Worm (Caenorhabditis elegans) whole organism, mixed stage, embryonic: ENCODE data around the gene efn-2.

ENCODE experiments used
- blmp-1 ChIP-seq: fragments of 150-350 bp; optimal IDR thresholded peaks from 2 replicates; lab custom pipeline; 2014; ENCODE audit warnings: missing biosample characterization, missing genetic modification characterization
- ces-1 ChIP-seq: fragments of 150-350 bp; optimal IDR thresholded peaks from 2 replicates; lab custom pipeline; 2014; ENCODE audit warnings: missing biosample characterization, missing genetic modification reagents, missing genetic modification characterization
- drap-1 ChIP-seq: fragments of 200-800 bp; sonication (Bioruptor generic); optimal IDR thresholded peaks from 3 replicates; lab custom pipeline; 2018; ENCODE audit warnings: mild to moderate bottlenecking, missing genetic modification characterization, missing compliant biosample characterization
- flh-1 ChIP-seq: fragments of 200-800 bp; sonication (Bioruptor generic); optimal IDR thresholded peaks from 2 replicates; lab custom pipeline; 2018; ENCODE audit warnings: mild to moderate bottlenecking, missing genetic modification characterization, moderate library complexity, missing compliant biosample characterization
- lin-13 ChIP-seq: fragments of 150-350 bp; optimal IDR thresholded peaks from 2 replicates; lab custom pipeline; 2014; ENCODE audit warnings: missing biosample characterization, missing genetic modification characterization
- mep-1 ChIP-seq: fragments of 150-350 bp; optimal IDR thresholded peaks from 2 replicates; lab custom pipeline; 2017; ENCODE audit warnings: missing biosample characterization, missing genetic modification reagents, missing genetic modification characterization, inconsistent platforms
- unc-39 ChIP-seq: fragments of 150-350 bp; optimal IDR thresholded peaks from 2 replicates; lab custom pipeline; 2014; ENCODE audit warnings: missing biosample characterization, missing genetic modification characterization
- unc-62 ChIP-seq: fragments of 150-350 bp; optimal IDR thresholded peaks from 2 replicates; lab custom pipeline; 2014; ENCODE audit warnings: missing biosample characterization, missing genetic modification reagents, missing genetic modification characterization

DNA sequence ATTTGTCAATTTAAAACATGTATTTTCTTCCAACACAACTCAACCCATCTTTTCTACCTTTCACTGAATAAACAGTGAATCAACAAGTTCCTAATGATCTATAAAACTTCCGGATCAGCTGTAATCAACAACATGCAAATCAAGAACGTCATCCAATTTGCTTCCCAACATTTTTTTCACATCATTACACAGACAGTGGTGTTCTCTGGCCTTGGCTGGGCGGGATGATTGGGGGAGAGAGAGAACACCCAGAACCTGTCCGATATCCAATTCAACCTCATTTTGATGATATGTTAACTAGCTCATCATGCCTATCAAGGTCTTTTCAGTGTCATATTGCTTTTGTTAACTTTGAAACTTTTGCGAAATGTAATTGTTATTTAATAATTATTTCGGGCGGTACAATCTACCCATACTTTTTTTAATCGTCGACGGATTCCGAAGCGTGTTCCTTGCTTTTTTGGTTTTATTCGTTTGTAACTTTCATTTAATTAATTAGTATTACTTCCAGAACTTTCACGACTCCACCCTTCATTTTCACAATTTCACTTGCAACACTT, 38.8 kb downstream of the efn-2 start, which contains the start of gene ptr-14:
- no peak for TF ChIP-seq drap-1 (GFP tag; lab: Kevin White, UChicago)
- no peak for TF ChIP-seq mep-1 (tag; lab: Kevin White, UChicago)
- TF ChIP-seq unc-39 (tag; lab: Kevin White, UChicago) = no peak
- no peak for TF ChIP-seq blmp-1
- no peak for TF ChIP-seq flh-1 (GFP tag; lab: Kevin White, UChicago)
- TF ChIP-seq unc-62 = no peak
- no peak for TF ChIP-seq ces-1 (GFP tag; lab: Kevin White, UChicago)
- TF ChIP-seq lin-13 (tag; lab: Kevin White, UChicago) = no peak
